Fruit fly (Drosophila melanogaster) whole organism, pupa: ENCODE data around the gene sina.

ENCODE experiments used
- CG10348 ChIP-seq: fragments of 200-800 bp; sonication (Bioruptor generic); IDR thresholded peaks from 2 replicates; pipeline ENCODE4 v1.3.6; 2022; ENCODE audit warnings: missing biosample characterization, missing genetic modification characterization
- CG15710 ChIP-seq: fragments of 200-800 bp; sonication (Bioruptor generic); optimal IDR thresholded peaks from 2 replicates; lab custom pipeline; 2018; ENCODE audit warnings: missing biosample characterization, mild to moderate bottlenecking, missing genetic modification characterization, moderate library complexity
- CG17806 ChIP-seq: fragments of 200-800 bp; sonication (Bioruptor generic); optimal IDR thresholded peaks from 2 replicates; lab custom pipeline; 2018; ENCODE audit warnings: missing biosample characterization, mild to moderate bottlenecking, missing genetic modification characterization, moderate library complexity
- CG32121 ChIP-seq: fragments of 200-800 bp; sonication (Bioruptor generic); IDR thresholded peaks from 2 replicates; pipeline ENCODE4 v1.3.6; 2022; ENCODE audit warnings: missing biosample characterization, missing genetic modification characterization
- CG4496 ChIP-seq: fragments of 200-800 bp; sonication (Bioruptor generic); IDR thresholded peaks from 3 replicates; pipeline ENCODE4 v1.3.6; 2022; ENCODE audit warnings: missing biosample characterization, missing genetic modification characterization
- CG8301 ChIP-seq: fragments of 200-800 bp; sonication (Bioruptor generic); optimal IDR thresholded peaks from 2 replicates; lab custom pipeline; 2018; ENCODE audit warnings: missing biosample characterization, mild to moderate bottlenecking, missing genetic modification characterization
- CG9948 ChIP-seq: fragments of 200-800 bp; sonication (Bioruptor generic); optimal IDR thresholded peaks from 2 replicates; lab custom pipeline; 2018; ENCODE audit warnings: missing biosample characterization, mild to moderate bottlenecking, missing genetic modification characterization, moderate library complexity
- D1 ChIP-seq: fragments of 200-800 bp; sonication (Bioruptor generic); optimal IDR thresholded peaks from 2 replicates; lab custom pipeline; 2018; ENCODE audit warnings: missing biosample characterization, mild to moderate bottlenecking, missing genetic modification characterization, moderate library complexity
- Pif1B ChIP-seq: fragments of 200-800 bp; sonication (Bioruptor generic); optimal IDR thresholded peaks from 3 replicates; lab custom pipeline; 2016; ENCODE audit warnings: missing biosample characterization, missing genetic modification characterization
- gl ChIP-seq: fragments of 200-800 bp; sonication (Bioruptor generic); optimal IDR thresholded peaks from 2 replicates; lab custom pipeline; 2018; ENCODE audit warnings: missing biosample characterization, mild to moderate bottlenecking, missing genetic modification characterization

- no peak for TF ChIP-seq Pif1B (GFP tag; lab: Kevin White, UChicago)
- TF ChIP-seq CG15710 (tag; lab: Kevin White, UChicago), result no peak
- TF ChIP-seq CG10348 (GFP tag; lab: Robert Waterston, UW), result no peak
- TF ChIP-seq CG17806, result no peak
- no peak for TF ChIP-seq CG9948 (tag; lab: Kevin White, UChicago)
- TF ChIP-seq D1 (tag; lab: Kevin White, UChicago), result no peak
- no peak for TF ChIP-seq CG4496
- TF ChIP-seq CG8301 (tag; lab: Kevin White, UChicago), result no peak
- no peak for TF ChIP-seq gl (tag; lab: Kevin White, UChicago)
- TF ChIP-seq CG32121 (GFP tag; lab: Robert Waterston, UW), result no peak
These were observed 11.4 kb upstream of the sina start, which contains the start of gene TSG101 for dm6 chr3L:16842087-16842567.
